Worm (Caenorhabditis elegans): ENCODE results near the gene duo-1.

- TF ChIP-seq blmp-1 (tag; optimal IDR thresholded peaks at IDR 0.05): no peak
- TF ChIP-seq ceh-83 (GFP tag; optimal IDR thresholded peaks at IDR 0.05): no peak
- no peak for TF ChIP-seq unc-39 (tag; optimal IDR thresholded peaks at IDR 0.05)
- TF ChIP-seq nhr-12 (tag; optimal IDR thresholded peaks at IDR 0.05): no peak
- no peak for TF ChIP-seq lsy-2 (tag; optimal IDR thresholded peaks at IDR 0.05)
Measured at ce11 chrV:11593427-11593826, 39.0 kb downstream of the duo-1 start, which contains the start of gene srx-80.
